Worm (Caenorhabditis elegans) whole organism, L2 larva: ENCODE results near the gene wrt-7.

Experiments used
- ama-1 ChIP-seq: fragments of 150-350 bp; optimal IDR thresholded peaks from 2 replicates; lab custom pipeline; 2018; ENCODE audit warnings: inconsistent platforms
- blmp-1 ChIP-seq: sonication (generic microtip); optimal IDR thresholded peaks from 2 replicates; lab custom pipeline; 2017; ENCODE audit warnings: missing genetic modification characterization, mild to moderate bottlenecking, missing compliant biosample characterization, antibody characterized with exemption, moderate library complexity; ENCODE audit not compliant: insufficient read depth
- nhr-11 ChIP-seq: fragments of 150-350 bp; optimal IDR thresholded peaks from 2 replicates; lab custom pipeline; 2014; ENCODE audit warnings: missing biosample characterization, missing genetic modification characterization
- nhr-6 ChIP-seq: fragments of 150-350 bp; optimal IDR thresholded peaks from 2 replicates; lab custom pipeline; 2014; ENCODE audit warnings: missing biosample characterization, missing genetic modification characterization

- TF ChIP-seq blmp-1 (tag; lab: Kevin White, UChicago) (no peak), nhr-11 (tag; lab: Kevin White, UChicago) (no peak), nhr-6 (tag; lab: Kevin White, UChicago) (no peak), ama-1 (lab: Kevin White, UChicago) (no peak)
These were observed 15.1 kb upstream of the wrt-7 start, which contains the start of gene srx-58 for ce11 chrV:15352376-15352775.
